Fruit fly (Drosophila melanogaster) whole organism, adult: Measurements from ENCODE around the gene Aprt.
A peak's percentile ranks its signal among the peaks of the same experiment; 100 is the strongest.

ENCODE experiments used
- CG11617 ChIP-seq: fragments of 200-800 bp; sonication (Bioruptor generic); optimal IDR thresholded peaks from 2 replicates; lab custom pipeline; 2017; ENCODE audit warnings: mild to moderate bottlenecking, missing biosample characterization, missing genetic modification reagents, missing genetic modification characterization
- CG12768 ChIP-seq: fragments of 200-800 bp; sonication (Bioruptor generic); optimal IDR thresholded peaks from 2 replicates; lab custom pipeline; 2017; ENCODE audit warnings: missing biosample characterization, missing genetic modification characterization, mild to moderate bottlenecking, moderate library complexity, missing genetic modification reagents
- CG14711 ChIP-seq: fragments of 200-800 bp; sonication (Bioruptor generic); optimal IDR thresholded peaks from 2 replicates; lab custom pipeline; 2018; ENCODE audit warnings: missing biosample characterization, mild to moderate bottlenecking, missing genetic modification characterization, moderate library complexity
- CG1620 ChIP-seq: fragments of 200-800 bp; sonication (Bioruptor generic); optimal IDR thresholded peaks from 2 replicates; lab custom pipeline; 2016; ENCODE audit warnings: missing biosample characterization, missing genetic modification characterization
- CG5204 ChIP-seq: fragments of 200-800 bp; sonication (Bioruptor generic); optimal IDR thresholded peaks from 2 replicates; lab custom pipeline; 2016; ENCODE audit warnings: missing biosample characterization, missing genetic modification characterization
- CG7045 ChIP-seq: fragments of 200-800 bp; sonication (Bioruptor generic); optimal IDR thresholded peaks from 2 replicates; lab custom pipeline; 2017; ENCODE audit warnings: missing biosample characterization, mild to moderate bottlenecking, missing genetic modification characterization
- CG7101 ChIP-seq: fragments of 200-800 bp; sonication (Bioruptor generic); optimal IDR thresholded peaks from 2 replicates; lab custom pipeline; 2018; ENCODE audit warnings: missing biosample characterization, mild to moderate bottlenecking, missing genetic modification characterization, moderate library complexity
- Clk ChIP-seq: fragments of 200-800 bp; sonication (Bioruptor generic); optimal IDR thresholded peaks from 2 replicates; lab custom pipeline; 2017; ENCODE audit warnings: missing biosample characterization, missing genetic modification characterization
- Crg-1 ChIP-seq: fragments of 200-800 bp; sonication (Bioruptor generic); optimal IDR thresholded peaks from 2 replicates; lab custom pipeline; 2016; ENCODE audit warnings: missing biosample characterization, missing genetic modification characterization
- Hr96 ChIP-seq: fragments of 200-800 bp; sonication (Bioruptor generic); optimal IDR thresholded peaks from 2 replicates; lab custom pipeline; 2016; ENCODE audit warnings: missing biosample characterization, missing genetic modification characterization
- Mnt ChIP-seq: fragments of 200-800 bp; sonication (Bioruptor generic); optimal IDR thresholded peaks from 2 replicates; lab custom pipeline; 2016; ENCODE audit warnings: missing biosample characterization, mild to moderate bottlenecking, missing genetic modification characterization
- bab1 ChIP-seq: fragments of 200-800 bp; sonication (Bioruptor generic); optimal IDR thresholded peaks from 3 replicates; lab custom pipeline; 2019; ENCODE audit warnings: missing biosample characterization, mild to moderate bottlenecking, missing genetic modification characterization, moderate library complexity
- cic ChIP-seq: fragments of 200-800 bp; sonication (Bioruptor generic); optimal IDR thresholded peaks from 2 replicates; lab custom pipeline; 2017; ENCODE audit warnings: missing biosample characterization, mild to moderate bottlenecking, missing genetic modification characterization, moderate library complexity
- cnc ChIP-seq, 2 experiments: fragments of >200 bp; optimal IDR thresholded peaks; 2 replicates each; lab custom pipeline; 2017
- kay ChIP-seq: fragments of 200-800 bp; sonication (Bioruptor generic); peaks from one replicate; lab custom pipeline; 2016; ENCODE audit warnings: missing biosample characterization, missing genetic modification characterization, borderline replicate concordance
- ovo ChIP-seq: fragments of 200-800 bp; sonication (Bioruptor generic); optimal IDR thresholded peaks from 2 replicates; lab custom pipeline; 2016; ENCODE audit warnings: missing biosample characterization, missing genetic modification characterization
- pad ChIP-seq: fragments of 200-800 bp; sonication (Bioruptor generic); optimal IDR thresholded peaks from 3 replicates; lab custom pipeline; 2017; ENCODE audit warnings: missing biosample characterization, missing genetic modification characterization, mild to moderate bottlenecking, moderate library complexity, missing genetic modification reagents
- tj ChIP-seq: fragments of 200-800 bp; sonication (Bioruptor generic); optimal IDR thresholded peaks from 3 replicates; lab custom pipeline; 2017; ENCODE audit warnings: missing biosample characterization, mild to moderate bottlenecking, missing genetic modification characterization, moderate library complexity
- toe ChIP-seq: fragments of 200-800 bp; sonication (Bioruptor generic); optimal IDR thresholded peaks from 2 replicates; lab custom pipeline; 2016; ENCODE audit warnings: missing biosample characterization, missing genetic modification characterization

The Aprt gene

DNA sequence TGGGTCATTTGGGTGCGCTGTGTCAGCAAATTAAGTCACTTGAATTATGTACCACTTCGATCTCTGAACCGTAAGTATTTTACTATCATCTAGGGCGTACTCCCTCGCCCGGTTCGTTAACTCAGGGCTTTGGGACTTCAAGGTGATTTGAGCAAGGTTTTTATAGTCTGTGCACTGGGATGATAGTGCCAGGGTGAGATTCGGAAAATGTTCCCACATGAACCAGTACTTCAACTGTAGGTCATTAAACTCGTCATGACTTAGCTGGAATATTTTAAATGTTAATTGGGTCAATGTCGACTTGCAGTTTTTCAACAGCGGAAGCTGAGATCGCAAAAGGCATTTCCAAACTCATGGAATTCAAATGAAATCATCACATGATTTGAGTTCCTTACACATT is 29.3 kb downstream of the Aprt start, which contains the start of gene CNMa:
Gene CNMa, minus strand, starts transcription at position 101 of the 400 bp plus-strand sequence.
- no peak for TF ChIP-seq pad (GFP tag; lab: Kevin White, UChicago)
- no peak for TF ChIP-seq CG7101
- TF ChIP-seq ovo, result no peak
- no peak for TF ChIP-seq cic (GFP tag; lab: Kevin White, UChicago)
- no peak for TF ChIP-seq toe
- TF ChIP-seq Clk, result no peak
- no peak for TF ChIP-seq CG1620 (GFP tag; lab: Kevin White, UChicago)

DNA sequence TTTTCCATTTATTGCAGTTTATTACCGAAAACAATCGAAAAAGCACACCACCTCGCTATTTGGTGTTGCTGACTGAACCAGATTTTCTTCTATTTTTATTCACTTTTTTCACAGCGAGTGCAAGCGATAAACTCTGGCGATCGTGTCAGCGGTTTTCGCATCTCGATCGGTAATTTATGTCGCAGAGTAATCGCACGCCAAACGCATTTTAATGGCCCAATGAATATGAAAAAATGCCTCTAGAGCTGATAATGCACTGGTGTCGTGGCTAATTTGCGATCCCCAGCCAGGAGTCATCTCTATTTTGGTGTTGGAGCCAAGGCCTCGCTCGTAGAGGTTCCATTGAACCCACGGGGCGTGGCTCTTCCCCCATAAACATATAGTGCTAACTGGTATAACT is 31.5 kb downstream of the Aprt start:
- TF ChIP-seq cic (GFP tag; lab: Kevin White, UChicago) (no peak), bab1 (GFP tag; lab: Kevin White, UChicago) (no peak), toe (no peak), tj (GFP tag; lab: Kevin White, UChicago) (no peak)

DNA sequence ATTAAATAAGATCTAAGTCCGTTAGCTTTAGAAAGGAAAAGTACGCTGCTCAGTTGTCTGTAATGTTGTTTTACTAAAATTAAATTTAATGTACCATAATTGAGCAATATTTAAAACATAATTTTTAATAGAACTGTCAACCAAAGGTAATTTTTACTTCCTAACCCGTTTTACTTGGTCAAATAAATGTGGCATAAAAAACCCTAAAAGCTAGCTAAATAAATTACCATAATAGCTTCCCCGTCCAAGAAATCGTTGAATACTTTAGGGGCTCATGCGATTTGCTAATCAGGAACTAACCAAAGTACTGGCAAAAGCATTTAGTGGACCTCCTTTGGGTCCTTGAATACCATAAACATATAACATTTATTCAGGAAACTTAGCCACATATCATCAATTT is 34.3 kb downstream of the Aprt start:
- TF ChIP-seq ovo, result no peak
- TF ChIP-seq Hr96, result no peak
- TF ChIP-seq tj (GFP tag; lab: Kevin White, UChicago), result no peak
- TF ChIP-seq cnc (optimal IDR thresholded peaks at IDR 0.05; lab: Kevin White, UChicago), result no peak
- peak; percentile 5 for TF ChIP-seq kay
- no peak for TF ChIP-seq cic (GFP tag; lab: Kevin White, UChicago)

dm6 chr3L:1844600-1844999 is 40.2 kb downstream of the Aprt start:
- TF ChIP-seq ovo, result no peak
- TF ChIP-seq CG1620 (GFP tag; lab: Kevin White, UChicago), result no peak
- no peak for TF ChIP-seq bab1 (GFP tag; lab: Kevin White, UChicago)
- TF ChIP-seq cnc (optimal IDR thresholded peaks at IDR 0.05; lab: Kevin White, UChicago), result no peak
- TF ChIP-seq cic (GFP tag; lab: Kevin White, UChicago), result no peak
- no peak for TF ChIP-seq pad (GFP tag; lab: Kevin White, UChicago)
- no peak for TF ChIP-seq kay
- TF ChIP-seq CG7045, result no peak
- TF ChIP-seq CG14711 (tag; lab: Kevin White, UChicago), result no peak

DNA sequence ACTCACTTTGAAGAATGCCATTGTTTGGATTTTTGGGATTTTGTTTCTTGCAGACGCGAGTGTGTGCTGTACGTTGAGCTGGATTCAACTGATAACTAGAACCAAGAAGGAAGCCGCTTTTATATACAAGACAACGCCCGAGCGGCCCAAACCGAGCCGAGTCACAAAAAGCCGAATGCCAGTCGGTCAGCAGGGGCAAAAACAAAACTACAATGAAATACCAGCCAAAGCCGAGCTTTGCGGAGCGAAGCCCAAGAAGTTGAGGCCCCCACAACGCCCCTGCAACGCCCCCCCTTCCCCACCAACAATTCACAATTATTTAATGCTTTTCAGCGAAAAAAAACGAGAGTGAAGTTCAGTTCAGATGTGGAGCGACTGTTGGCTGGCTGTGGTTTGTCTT is 42.8 kb downstream of the Aprt start, which contains the start of gene Cpr62Bc:
Gene Cpr62Bc, minus strand, starts transcription at position 101 of the 400 bp plus-strand sequence.
- TF ChIP-seq Clk (no peak), bab1 (GFP tag; lab: Kevin White, UChicago) (no peak)

DNA sequence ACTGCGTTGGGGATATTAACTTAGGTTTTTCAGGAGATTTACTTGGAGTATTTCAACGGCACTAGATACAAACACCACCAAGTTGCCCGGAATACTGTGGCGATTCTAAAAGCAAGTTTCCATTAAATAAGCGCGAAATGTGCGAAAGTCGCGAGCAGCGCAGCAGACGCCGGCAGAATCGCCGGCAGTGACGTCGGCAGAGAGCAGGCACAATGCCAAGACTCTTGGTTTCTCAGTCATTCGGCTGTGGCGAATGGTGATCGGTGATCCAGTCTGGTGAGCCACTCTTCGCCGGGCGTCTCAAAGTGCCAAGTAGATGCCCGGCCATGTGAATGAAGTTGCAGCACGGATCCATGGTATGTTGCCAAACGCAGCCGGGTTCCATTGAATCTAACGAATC is 49.8 kb downstream of the Aprt start, which contains the start of gene Cpr62Bb:
Gene Cpr62Bb, minus strand, starts transcription at position 101 of the 400 bp plus-strand sequence.
- TF ChIP-seq CG14711 (tag; lab: Kevin White, UChicago), result no peak
- TF ChIP-seq cic (GFP tag; lab: Kevin White, UChicago), result no peak
- TF ChIP-seq CG11617 (GFP tag; lab: Kevin White, UChicago), result no peak
- TF ChIP-seq Mnt, result no peak
- no peak for TF ChIP-seq CG12768 (GFP tag; lab: Kevin White, UChicago)
- TF ChIP-seq pad (GFP tag; lab: Kevin White, UChicago), result no peak
- no peak for TF ChIP-seq Clk
- TF ChIP-seq CG5204 (GFP tag; lab: Kevin White, UChicago), result no peak
- TF ChIP-seq kay, result no peak
- no peak for TF ChIP-seq CG7101
- no peak for TF ChIP-seq Hr96
- no peak for TF ChIP-seq Crg-1
- TF ChIP-seq cnc (optimal IDR thresholded peaks at IDR 0.05; lab: Kevin White, UChicago), result no peak
